Worm (Caenorhabditis elegans) whole organism, young adult: ENCODE measurements around the gene lipl-6.

Experiments
- K12H6.12 ChIP-seq: fragments of 200-800 bp; sonication (Bioruptor generic); optimal IDR thresholded peaks from 2 replicates; lab custom pipeline; 2018; ENCODE audit warnings: mild to moderate bottlenecking, missing genetic modification characterization, missing compliant biosample characterization
- mel-28 ChIP-seq: sonication (generic microtip); optimal IDR thresholded peaks from 2 replicates; lab custom pipeline; 2016; ENCODE audit warnings: borderline replicate concordance, mild to moderate bottlenecking, missing genetic modification characterization, missing compliant biosample characterization
- snpc-4 ChIP-seq, 5 experiments: fragments of 150-350 bp in 1 of 5; sonication (generic microtip) in 4 of 5; optimal IDR thresholded peaks; 2 replicates each; lab custom pipeline; 2014 to 2018; ENCODE audit warnings: missing genetic modification characterization in 5 of 5, missing biosample characterization in 3 of 5, antibody characterized with exemption in 2 of 5, mild to moderate bottlenecking in 2 of 5, missing compliant biosample characterization in 2 of 5, missing genotype in 2 of 5, moderate library complexity in 2 of 5, missing genetic modification reagents in 1 of 5

DNA sequence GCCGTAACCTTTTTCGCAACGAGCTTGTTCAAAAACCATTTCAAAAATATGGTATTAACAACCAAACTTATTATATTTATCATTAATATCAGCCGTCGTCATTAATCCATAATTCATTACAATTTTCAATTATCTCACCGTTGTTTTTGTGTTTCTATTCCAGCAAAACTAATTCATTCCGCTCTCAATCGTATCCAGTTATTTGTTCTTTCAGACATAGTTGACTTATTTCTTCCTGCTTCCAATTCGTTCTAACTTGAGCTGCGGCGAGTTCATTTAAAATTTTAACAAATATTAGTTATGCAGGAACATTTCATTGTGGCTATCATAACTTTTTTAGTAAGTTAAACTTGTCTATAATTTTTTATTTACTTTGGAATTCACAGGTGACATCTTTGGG, 41.9 kb upstream of the lipl-6 start, which contains the start of gene srx-16:
- TF ChIP-seq K12H6.12 (tag; lab: Kevin White, UChicago) (no peak), mel-28 (no peak), snpc-4 (GFP tag; optimal IDR thresholded peaks at IDR 0.05; lab: Kevin White, UChicago) (no peak), snpc-4 (tag; optimal IDR thresholded peaks at IDR 0.05; lab: Kevin White, UChicago) (no peak)
